Worm (Caenorhabditis elegans) whole organism, L4 larva: ENCODE measurements around the gene ctr-9.

Experiments
- attf-4 ChIP-seq: sonication (generic microtip); optimal IDR thresholded peaks from 3 replicates; lab custom pipeline; 2017; ENCODE audit warnings: missing biosample characterization, missing genetic modification characterization
- ceh-82 ChIP-seq: sonication (generic microtip); optimal IDR thresholded peaks from 2 replicates; lab custom pipeline; 2017; ENCODE audit warnings: missing biosample characterization, missing genetic modification characterization
- jun-1 ChIP-seq: fragments of 150-350 bp; optimal IDR thresholded peaks from 2 replicates; lab custom pipeline; 2014; ENCODE audit warnings: missing biosample characterization, missing genetic modification reagents, missing genetic modification characterization
- lin-39 ChIP-seq: fragments of 150-350 bp; optimal IDR thresholded peaks from 2 replicates; lab custom pipeline; 2014; ENCODE audit warnings: missing biosample characterization, missing genetic modification reagents, missing genetic modification characterization
- mep-1 ChIP-seq: fragments of 150-350 bp; sonication (generic microtip); optimal IDR thresholded peaks from 3 replicates; lab custom pipeline; 2014; ENCODE audit warnings: missing biosample characterization, missing genetic modification characterization
- mxl-2 ChIP-seq: fragments of 200-800 bp; sonication (Bioruptor generic); conservative IDR thresholded peaks from 2 replicates; pipeline ENCODE4 v1.3.6; 2022; ENCODE audit warnings: missing genetic modification reagents, missing genetic modification characterization, missing compliant biosample characterization
- nhr-28 ChIP-seq: fragments of 150-350 bp; optimal IDR thresholded peaks from 2 replicates; lab custom pipeline; 2014; ENCODE audit warnings: missing biosample characterization, missing genetic modification characterization
- spr-3 ChIP-seq: fragments of 200-800 bp; sonication (Bioruptor generic); optimal IDR thresholded peaks from 2 replicates; lab custom pipeline; 2018; ENCODE audit warnings: mild to moderate bottlenecking, missing genetic modification characterization, missing compliant biosample characterization

DNA sequence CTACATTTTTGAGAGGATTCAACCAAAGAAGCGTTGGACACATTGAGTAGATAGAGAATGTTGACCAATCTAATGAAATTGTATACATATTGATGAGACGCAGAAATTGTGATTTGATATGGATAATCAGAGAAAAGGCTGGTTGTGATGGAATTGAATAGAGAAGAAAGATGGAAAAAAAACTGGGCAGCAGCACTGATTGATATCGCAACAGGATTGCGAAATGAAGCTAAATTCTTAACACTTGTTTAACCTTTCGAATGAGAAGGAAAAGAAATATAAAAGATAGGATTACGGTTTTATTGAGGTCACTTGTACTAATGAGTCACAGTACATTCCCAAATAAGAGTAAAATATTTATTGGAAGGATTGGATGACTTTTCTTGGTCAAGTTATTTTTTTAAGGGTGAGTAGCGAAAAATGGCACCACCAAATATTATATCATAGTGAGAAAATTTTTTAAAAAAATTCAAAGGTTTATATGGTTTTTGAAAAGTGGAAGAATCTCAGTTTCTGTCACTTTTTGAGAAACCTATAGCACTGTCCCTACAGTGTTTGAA lies 11.0 kb downstream of the ctr-9 start:
- TF ChIP-seq nhr-28 (tag; lab: Kevin White, UChicago) (peak; percentile 65), jun-1 (tag; lab: Kevin White, UChicago) (no peak), spr-3 (no peak), mep-1 (no peak), mxl-2 (no peak), lin-39 (tag; lab: Kevin White, UChicago) (no peak), attf-4 (no peak), ceh-82 (no peak)
